Worm (Caenorhabditis elegans): ENCODE data around the gene glb-4.

Gene glb-4

DNA sequence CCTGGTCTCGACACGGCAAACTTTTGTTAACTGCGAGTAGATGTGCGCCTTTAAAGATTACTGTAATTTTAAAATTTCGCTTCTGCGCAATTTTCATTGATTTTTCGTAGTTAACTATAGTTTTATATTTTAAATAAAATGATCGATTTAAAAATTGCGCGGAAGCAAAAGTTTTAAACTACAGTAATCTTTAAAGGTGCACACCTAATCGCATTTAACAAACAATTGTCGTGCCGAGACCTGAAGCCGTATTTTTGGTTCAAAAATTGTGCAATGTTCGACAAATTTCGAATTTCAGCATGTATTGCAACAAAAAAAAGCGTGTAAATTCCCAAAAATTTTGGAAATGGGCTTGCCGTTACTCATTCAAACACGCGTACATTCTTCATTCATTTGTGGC, 16.6 kb downstream of the glb-4 start:
- no peak for TF ChIP-seq unc-62 (GFP tag; optimal IDR thresholded peaks at IDR 0.05)

DNA sequence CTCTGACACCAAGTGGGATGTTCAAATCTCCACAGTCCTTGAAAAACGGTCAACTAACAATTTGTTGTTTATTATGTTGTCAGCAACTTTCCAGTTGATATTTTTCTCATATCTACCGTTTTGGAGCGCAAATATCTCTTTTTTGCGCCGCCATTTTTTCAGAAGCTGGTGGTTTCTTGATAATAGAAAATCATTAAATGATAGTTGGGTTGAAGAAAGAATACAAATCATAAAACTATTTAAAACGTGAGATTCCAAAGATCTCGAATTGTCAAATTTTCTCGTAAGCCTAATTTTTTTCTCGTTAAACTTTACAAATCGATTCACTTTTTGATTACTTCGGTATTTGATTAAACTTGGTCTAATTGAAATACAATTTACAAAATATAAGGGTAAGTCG, 18.6 kb downstream of the glb-4 start, which contains the start of gene rpl-42:
Gene rpl-42 (plus strand): TSS at position 301 of the 400 bp plus-strand sequence.
- no peak for TF ChIP-seq unc-62 (GFP tag; optimal IDR thresholded peaks at IDR 0.05)

DNA sequence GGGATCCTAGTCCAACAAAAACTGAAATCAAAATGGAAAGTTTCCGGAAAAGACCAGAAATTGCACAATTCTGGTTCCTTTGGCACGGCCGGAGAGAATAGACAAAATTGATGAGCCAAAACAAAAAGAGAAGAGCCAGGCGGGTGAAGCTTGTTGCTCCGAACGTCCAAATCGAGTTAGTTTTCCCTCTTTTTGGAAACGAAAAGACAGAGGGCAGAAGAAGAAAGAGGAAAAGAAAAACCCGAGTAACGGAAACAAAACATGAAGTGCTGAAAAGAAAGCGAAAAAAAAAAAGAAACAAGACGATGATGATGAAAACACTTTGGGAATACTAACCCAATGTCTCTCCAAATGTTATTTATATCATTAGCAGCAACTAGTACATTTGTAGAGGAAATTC, 19.4 kb downstream of the glb-4 start:
- TF ChIP-seq unc-62 (GFP tag; optimal IDR thresholded peaks at IDR 0.05), result no peak

DNA sequence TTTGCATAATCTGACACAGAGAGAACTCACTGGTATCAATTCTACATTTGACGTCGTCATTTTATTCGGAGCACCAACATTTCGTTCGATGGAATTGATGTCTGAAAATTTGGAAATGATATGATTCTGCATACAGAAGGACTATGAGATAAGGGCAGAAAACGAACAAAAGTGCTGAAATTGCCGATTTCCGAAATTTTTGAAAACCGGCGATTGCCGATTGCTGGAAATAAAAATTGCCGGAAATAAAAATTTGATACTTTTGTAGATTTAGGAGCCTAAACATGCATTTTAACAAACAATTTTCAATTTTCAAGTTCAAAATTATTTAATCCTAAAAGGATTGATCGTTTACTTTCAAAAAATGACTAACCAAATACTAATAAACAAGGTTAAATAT, 21.7 kb downstream of the glb-4 start, which contains the start of gene unc-53:
Gene unc-53 (minus strand): TSS at position 101 of the 400 bp plus-strand sequence.
- no peak for TF ChIP-seq unc-62 (GFP tag; optimal IDR thresholded peaks at IDR 0.05)

DNA sequence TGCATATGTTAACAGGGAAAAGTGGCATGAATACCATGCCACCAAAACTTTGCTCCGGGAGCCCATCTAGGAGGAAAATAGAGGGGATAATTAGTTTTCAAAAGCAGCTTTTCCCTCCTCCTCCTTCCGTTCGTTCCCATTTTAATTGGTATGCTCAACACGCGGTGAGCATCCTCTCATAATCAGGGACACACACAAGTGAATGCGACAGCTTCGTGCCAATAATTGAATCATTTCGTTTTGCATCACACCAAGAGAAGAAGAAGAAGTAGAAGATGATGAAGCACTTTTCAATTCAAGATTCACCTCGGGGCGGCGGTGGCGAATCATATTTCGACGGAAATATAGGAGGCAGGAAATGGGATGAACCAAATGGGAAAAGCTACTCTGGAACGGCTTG, 22.9 kb downstream of the glb-4 start:
- TF ChIP-seq unc-62 (GFP tag; optimal IDR thresholded peaks at IDR 0.05), result no peak

DNA sequence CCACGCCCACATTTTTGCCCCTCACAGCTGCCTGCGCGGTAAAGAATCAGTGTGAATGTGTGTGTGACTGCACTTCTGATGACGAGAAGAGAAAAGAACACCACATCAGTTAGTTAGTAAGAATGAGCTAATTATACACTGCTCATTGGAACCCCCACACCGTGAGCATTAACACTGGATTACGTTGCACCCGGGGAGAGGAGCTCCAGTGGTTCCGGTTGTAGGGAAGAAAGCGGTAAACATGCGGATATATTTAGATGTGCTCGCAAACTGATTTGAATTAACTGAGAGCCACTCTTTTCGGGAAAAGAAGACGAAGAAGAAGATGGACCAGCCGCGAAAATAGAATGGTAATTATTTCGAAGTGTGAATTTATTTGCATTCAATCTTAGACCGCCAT, 24.2 kb downstream of the glb-4 start:
- TF ChIP-seq unc-62 (GFP tag; optimal IDR thresholded peaks at IDR 0.05), result no peak

DNA sequence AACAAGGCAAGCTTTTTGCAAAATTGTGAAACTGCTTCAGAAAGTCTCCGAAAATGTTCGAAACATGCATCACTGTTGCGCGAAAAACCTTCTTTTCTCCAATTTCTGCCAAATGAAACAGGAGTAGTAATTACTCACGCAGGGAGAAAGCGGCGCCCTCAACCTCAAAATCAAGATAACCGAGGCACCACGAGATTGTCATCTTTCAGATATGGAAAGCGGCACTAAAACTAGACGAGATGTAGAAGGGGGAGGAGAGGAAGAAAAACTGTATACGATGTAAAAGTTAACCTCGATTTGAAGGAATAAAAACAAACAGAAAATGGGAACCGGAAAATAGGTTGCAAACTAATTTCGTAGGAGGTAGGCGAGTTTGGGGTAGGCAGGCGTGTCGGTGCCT, 34.5 kb downstream of the glb-4 start:
- TF ChIP-seq unc-62 (GFP tag; optimal IDR thresholded peaks at IDR 0.05), result no peak

DNA sequence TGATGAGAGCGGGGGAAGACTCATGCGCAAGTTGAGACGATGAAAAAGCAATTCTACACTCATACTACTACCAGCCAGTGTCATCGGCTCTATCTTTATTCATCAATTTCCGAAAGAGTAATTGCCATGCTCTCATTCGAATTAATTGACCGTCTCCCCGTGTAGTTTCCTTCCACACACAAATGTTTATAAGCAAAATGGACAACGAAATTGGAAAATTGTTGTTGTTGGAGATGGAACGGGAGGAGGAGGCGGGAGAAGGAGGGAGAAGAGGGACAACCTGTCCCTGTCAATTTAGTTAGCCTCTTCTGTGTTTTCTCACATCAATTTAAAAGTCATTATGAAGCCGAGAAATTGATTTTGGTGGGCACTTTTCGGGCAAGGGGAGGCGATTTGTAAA, 38.4 kb downstream of the glb-4 start:
- TF ChIP-seq unc-62 (GFP tag; optimal IDR thresholded peaks at IDR 0.05), result no peak

DNA sequence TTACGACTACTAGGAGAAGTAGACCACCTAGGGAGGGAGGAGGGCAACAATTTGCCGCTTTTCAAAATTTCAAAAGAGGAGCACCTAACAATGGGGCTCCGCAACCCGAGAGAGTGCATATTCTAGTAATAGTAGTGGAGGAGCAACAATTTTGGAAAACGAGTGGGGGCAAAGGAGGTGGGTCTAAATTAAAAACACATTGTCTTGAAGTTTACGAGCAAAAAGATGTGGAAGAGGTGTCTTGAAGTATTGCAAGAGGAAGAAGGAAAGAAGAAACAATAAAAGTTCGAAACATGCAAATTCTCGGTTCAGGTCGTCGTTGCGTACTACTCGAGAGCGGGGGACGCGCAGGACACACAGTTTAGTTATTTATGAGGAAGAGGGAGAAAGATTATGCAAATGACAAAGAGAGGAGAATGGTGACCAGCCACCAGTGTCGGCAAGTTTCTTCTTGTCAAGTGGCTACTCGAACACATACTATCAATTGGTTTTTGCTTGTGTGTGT, 46.8 kb downstream of the glb-4 start:
- no peak for TF ChIP-seq unc-62 (GFP tag; optimal IDR thresholded peaks at IDR 0.05)

Measured in whole organism, dauer.